Fruit fly (Drosophila melanogaster) whole organism, embryonic: ENCODE data around the gene CG10177.

Source experiments
- Abd-B ChIP-seq: fragments of 200-800 bp; sonication (Bioruptor generic); optimal IDR thresholded peaks from 2 replicates; lab custom pipeline; 2018; ENCODE audit warnings: missing biosample characterization, mild to moderate bottlenecking, missing genetic modification characterization, moderate library complexity
- CG10274 ChIP-seq: fragments of 200-800 bp; sonication (Bioruptor generic); optimal IDR thresholded peaks from 3 replicates; lab custom pipeline; 2017; ENCODE audit warnings: missing biosample characterization, mild to moderate bottlenecking, missing genetic modification characterization
- CG13424 ChIP-seq: fragments of 200-800 bp; sonication (Bioruptor generic); optimal IDR thresholded peaks from 2 replicates; lab custom pipeline; 2019; ENCODE audit warnings: missing biosample characterization, mild to moderate bottlenecking, missing genetic modification characterization, moderate library complexity
- CG14050 ChIP-seq: fragments of 200-800 bp; sonication (Bioruptor generic); IDR thresholded peaks from 3 replicates; pipeline ENCODE4 v1.3.6; 2022; ENCODE audit warnings: missing biosample characterization, missing genetic modification characterization
- CG16813 ChIP-seq: fragments of 200-800 bp; sonication (Bioruptor generic); IDR thresholded peaks from 3 replicates; pipeline ENCODE4 v1.3.6; 2022; ENCODE audit warnings: missing biosample characterization, missing genetic modification characterization; ENCODE audit not compliant: partially characterized antibody
- CG18262 ChIP-seq: fragments of 200-800 bp; optimal IDR thresholded peaks from 3 replicates; lab custom pipeline; 2019; ENCODE audit warnings: missing biosample characterization, mild to moderate bottlenecking, missing genetic modification characterization, moderate library complexity
- CG18619 ChIP-seq: fragments of 200-800 bp; sonication (Bioruptor generic); optimal IDR thresholded peaks from 3 replicates; lab custom pipeline; 2017; ENCODE audit warnings: missing biosample characterization, mild to moderate bottlenecking, missing genetic modification characterization
- CG3065 ChIP-seq: fragments of 200-800 bp; sonication (Bioruptor generic); optimal IDR thresholded peaks from 2 replicates; lab custom pipeline; 2016; ENCODE audit warnings: missing biosample characterization, missing genetic modification characterization
- CG3163 ChIP-seq: fragments of 200-800 bp; sonication (Bioruptor generic); optimal IDR thresholded peaks from 3 replicates; lab custom pipeline; 2016; ENCODE audit warnings: missing biosample characterization, missing genetic modification characterization
- CG4328 ChIP-seq: fragments of 200-800 bp; sonication (Bioruptor generic); optimal IDR thresholded peaks from 3 replicates; lab custom pipeline; 2017; ENCODE audit warnings: missing biosample characterization, missing genetic modification reagents, missing genetic modification characterization
- CG6765 ChIP-seq: fragments of 200-800 bp; sonication (Bioruptor generic); optimal IDR thresholded peaks from 3 replicates; lab custom pipeline; 2017; ENCODE audit warnings: missing biosample characterization, mild to moderate bottlenecking, missing genetic modification characterization
- CG7928 ChIP-seq: fragments of 200-800 bp; sonication (Bioruptor generic); optimal IDR thresholded peaks from 2 replicates; lab custom pipeline; 2017; ENCODE audit warnings: missing biosample characterization, mild to moderate bottlenecking, missing genetic modification characterization
- CG8478 ChIP-seq: fragments of >200 bp; optimal IDR thresholded peaks from 2 replicates; lab custom pipeline; 2018
- Deaf1 ChIP-seq: fragments of 200-800 bp; optimal IDR thresholded peaks from 3 replicates; lab custom pipeline; 2019; ENCODE audit warnings: missing biosample characterization, mild to moderate bottlenecking, missing genetic modification characterization, moderate library complexity
- ERR ChIP-seq: fragments of 200-800 bp; sonication (Bioruptor generic); optimal IDR thresholded peaks from 2 replicates; lab custom pipeline; 2016; ENCODE audit warnings: missing biosample characterization, missing genetic modification characterization
- Ets65A ChIP-seq: fragments of 200-800 bp; sonication (Bioruptor generic); peaks from one replicate; lab custom pipeline; 2016; ENCODE audit warnings: missing biosample characterization, missing genetic modification characterization
- Gug ChIP-seq: fragments of 200-800 bp; sonication (Bioruptor generic); IDR thresholded peaks from 4 replicates; pipeline ENCODE4 v1.3.6; 2022; ENCODE audit warnings: missing biosample characterization, missing genetic modification characterization
- Hmr ChIP-seq: fragments of 200-800 bp; sonication (Bioruptor generic); optimal IDR thresholded peaks from 3 replicates; lab custom pipeline; 2017; ENCODE audit warnings: mild to moderate bottlenecking, missing biosample characterization, missing genetic modification reagents, missing genetic modification characterization
- Hr3 ChIP-seq: fragments of 200-800 bp; sonication (Bioruptor generic); optimal IDR thresholded peaks from 3 replicates; lab custom pipeline; 2016; ENCODE audit warnings: missing biosample characterization, missing genetic modification characterization
- Hsf ChIP-seq: fragments of 200-800 bp; sonication (Bioruptor generic); optimal IDR thresholded peaks from 3 replicates; lab custom pipeline; 2016; ENCODE audit warnings: missing biosample characterization, missing genetic modification characterization
- Jarid2 ChIP-seq: fragments of 200-800 bp; sonication (Bioruptor generic); optimal IDR thresholded peaks from 3 replicates; lab custom pipeline; 2017; ENCODE audit warnings: mild to moderate bottlenecking, missing biosample characterization, missing genetic modification reagents, missing genetic modification characterization
- MBD-R2 ChIP-seq: fragments of 200-800 bp; sonication (Bioruptor generic); IDR thresholded peaks from 2 replicates; pipeline ENCODE4 v1.3.6; 2022; ENCODE audit warnings: missing biosample characterization, missing genetic modification characterization
- Optix ChIP-seq: fragments of 200-800 bp; sonication (Bioruptor generic); IDR thresholded peaks from 3 replicates; pipeline ENCODE4 v1.3.6; 2022; ENCODE audit warnings: missing biosample characterization, missing genetic modification characterization
- Ravus ChIP-seq: fragments of 200-800 bp; sonication (Bioruptor generic); IDR thresholded peaks from 2 replicates; pipeline ENCODE4 v1.3.6; 2022; ENCODE audit warnings: missing biosample characterization, missing genetic modification characterization
- Rfx ChIP-seq: fragments of 200-800 bp; sonication (Bioruptor generic); IDR thresholded peaks from 2 replicates; pipeline ENCODE4 v1.3.6; 2022; ENCODE audit warnings: missing biosample characterization, missing genetic modification characterization
- Scr ChIP-seq: fragments of 200-800 bp; sonication (Bioruptor generic); IDR thresholded peaks from 2 replicates; pipeline ENCODE4 v1.3.6; 2022; ENCODE audit warnings: missing biosample characterization, missing genetic modification characterization; ENCODE audit not compliant: partially characterized antibody
- Sry-δ ChIP-seq: fragments of 200-800 bp; sonication (Bioruptor generic); optimal IDR thresholded peaks from 2 replicates; lab custom pipeline; 2016; ENCODE audit warnings: missing biosample characterization, missing genetic modification characterization
- Taf1 ChIP-seq: fragments of 200-800 bp; sonication (Bioruptor generic); IDR thresholded peaks from 2 replicates; pipeline ENCODE4 v1.3.6; 2022; ENCODE audit warnings: missing biosample characterization, missing genetic modification characterization
- Trl ChIP-seq, 3 experiments: fragments of >200 bp in 2 of 3; fragments of 200-800 bp in 1 of 3; sonication (Bioruptor generic) in 1 of 3; optimal IDR thresholded peaks; 2 replicates in 1 of 3; 3 replicates in 2 of 3; lab custom pipeline; 2016 to 2017; ENCODE audit warnings: missing biosample characterization in 1 of 3, missing genetic modification characterization in 1 of 3
- YL-1 ChIP-seq: fragments of 200-800 bp; sonication (Bioruptor generic); optimal IDR thresholded peaks from 3 replicates; lab custom pipeline; 2017; ENCODE audit warnings: missing biosample characterization, mild to moderate bottlenecking, missing genetic modification characterization
- abd-A ChIP-seq: fragments of 200-800 bp; sonication (Bioruptor generic); optimal IDR thresholded peaks from 3 replicates; lab custom pipeline; 2019; ENCODE audit warnings: missing biosample characterization, mild to moderate bottlenecking, missing genetic modification characterization, moderate library complexity
- br ChIP-seq: fragments of >200 bp; optimal IDR thresholded peaks from 2 replicates; lab custom pipeline; 2017
- cas ChIP-seq: fragments of 200-800 bp; sonication (Bioruptor generic); IDR thresholded peaks from 2 replicates; pipeline ENCODE4 v1.3.6; 2022; ENCODE audit warnings: missing biosample characterization, missing genetic modification characterization
- croc ChIP-seq: fragments of 200-800 bp; sonication (Bioruptor generic); conservative IDR thresholded peaks from 3 replicates; pipeline ENCODE4 v1.3.6; 2022; ENCODE audit warnings: missing biosample characterization, missing genetic modification characterization
- en ChIP-seq: fragments of 200-800 bp; sonication (Bioruptor generic); optimal IDR thresholded peaks from 2 replicates; lab custom pipeline; 2016; ENCODE audit warnings: missing biosample characterization, missing genetic modification characterization
- esg ChIP-seq: fragments of 200-800 bp; sonication (Bioruptor generic); conservative IDR thresholded peaks from 2 replicates; pipeline ENCODE4 v1.3.6; 2022; ENCODE audit warnings: missing biosample characterization, missing genetic modification characterization
- eyg ChIP-seq: fragments of 200-800 bp; sonication (Bioruptor generic); optimal IDR thresholded peaks from 3 replicates; lab custom pipeline; 2016; ENCODE audit warnings: missing biosample characterization, missing genetic modification characterization
- gfzf ChIP-seq: fragments of 200-800 bp; sonication (Bioruptor generic); optimal IDR thresholded peaks from 2 replicates; lab custom pipeline; 2016; ENCODE audit warnings: missing biosample characterization, mild to moderate bottlenecking, missing genetic modification characterization, moderate library complexity
- grau ChIP-seq: fragments of 200-800 bp; optimal IDR thresholded peaks from 3 replicates; lab custom pipeline; 2019; ENCODE audit warnings: missing biosample characterization, mild to moderate bottlenecking, missing genetic modification characterization, moderate library complexity
- jing ChIP-seq: fragments of 200-800 bp; sonication (Bioruptor generic); optimal IDR thresholded peaks from 2 replicates; lab custom pipeline; 2018; ENCODE audit warnings: missing biosample characterization, mild to moderate bottlenecking, missing genetic modification characterization
- kni ChIP-seq: fragments of 200-800 bp; sonication (Bioruptor generic); optimal IDR thresholded peaks from 3 replicates; lab custom pipeline; 2017; ENCODE audit warnings: mild to moderate bottlenecking, missing biosample characterization, missing genetic modification reagents, missing genetic modification characterization
- nau ChIP-seq: fragments of 200-800 bp; sonication (Bioruptor generic); optimal IDR thresholded peaks from 3 replicates; lab custom pipeline; 2017; ENCODE audit warnings: missing biosample characterization, mild to moderate bottlenecking, missing genetic modification characterization, missing genetic modification reagents
- nerfin-2 ChIP-seq: fragments of 200-800 bp; sonication (Bioruptor generic); IDR thresholded peaks from 2 replicates; pipeline ENCODE4 v1.3.6; 2022; ENCODE audit warnings: missing biosample characterization, missing genetic modification characterization; ENCODE audit not compliant: partially characterized antibody
- nmo ChIP-seq: fragments of 200-800 bp; sonication (Bioruptor generic); optimal IDR thresholded peaks from 2 replicates; lab custom pipeline; 2018; ENCODE audit warnings: missing biosample characterization, mild to moderate bottlenecking, missing genetic modification characterization, moderate library complexity
- pros ChIP-seq: fragments of 200-800 bp; sonication (Bioruptor generic); optimal IDR thresholded peaks from 3 replicates; lab custom pipeline; 2019; ENCODE audit warnings: missing biosample characterization, mild to moderate bottlenecking, missing genetic modification characterization, moderate library complexity
- pzg ChIP-seq: fragments of 200-800 bp; sonication (Bioruptor generic); optimal IDR thresholded peaks from 3 replicates; lab custom pipeline; 2018; ENCODE audit warnings: missing biosample characterization, mild to moderate bottlenecking, missing genetic modification characterization, moderate library complexity
- sug ChIP-seq: fragments of 200-800 bp; optimal IDR thresholded peaks from 2 replicates; lab custom pipeline; 2019; ENCODE audit warnings: missing biosample characterization, mild to moderate bottlenecking, missing genetic modification characterization, moderate library complexity
- wek ChIP-seq: fragments of 200-800 bp; sonication (Bioruptor generic); optimal IDR thresholded peaks from 3 replicates; lab custom pipeline; 2018; ENCODE audit warnings: missing biosample characterization, mild to moderate bottlenecking, missing genetic modification characterization, moderate library complexity
- zf30C ChIP-seq: fragments of 200-800 bp; sonication (Bioruptor generic); optimal IDR thresholded peaks from 3 replicates; lab custom pipeline; 2018; ENCODE audit warnings: missing biosample characterization, mild to moderate bottlenecking, missing genetic modification characterization

Gene CG10177

dm6 chr3R:23521483-23521882 is at the start of gene CG10177:
Gene CG10177, minus strand, starts transcription at chr3R:23521583.
- TF ChIP-seq CG18619 (GFP tag; lab: Kevin White, UChicago) (no peak), CG4328 (GFP tag; lab: Kevin White, UChicago) (no peak), CG13424 (no peak), Scr (no peak), esg (GFP tag; lab: Robert Waterston, UW) (no peak), eyg (no peak), Abd-B (GFP tag; lab: Kevin White, UChicago) (no peak), Optix (no peak), kni (GFP tag; lab: Kevin White, UChicago) (no peak)

dm6 chr3R:23569195-23569594 is 47.8 kb upstream of the CG10177 start:
- TF ChIP-seq YL-1: no peak
- TF ChIP-seq Ets65A (GFP tag; lab: Kevin White, UChicago): peak; percentile 84

dm6 chr3R:23557244-23557643 is 35.9 kb upstream of the CG10177 start, which contains the start of gene beat-IV:
Gene beat-IV, plus strand, starts transcription at chr3R:23557412.
- no peak for TF ChIP-seq CG14050 (GFP tag; lab: Robert Waterston, UW)
- TF ChIP-seq CG6765 (GFP tag; lab: Kevin White, UChicago): no peak
- TF ChIP-seq nmo (GFP tag; lab: Kevin White, UChicago): no peak
- TF ChIP-seq jing: no peak
- no peak for TF ChIP-seq en (GFP tag; lab: Kevin White, UChicago)
- no peak for TF ChIP-seq croc (GFP tag; lab: Robert Waterston, UW)
- TF ChIP-seq Gug: no peak
- no peak for TF ChIP-seq CG10274
- no peak for TF ChIP-seq grau (tag; lab: Kevin White, UChicago)
- TF ChIP-seq nerfin-2 (GFP tag; lab: Robert Waterston, UW): no peak
- no peak for TF ChIP-seq zf30C (GFP tag; lab: Kevin White, UChicago)
- TF ChIP-seq CG3163 (GFP tag; lab: Kevin White, UChicago): peak; percentile 8
- peak; percentile 56 for TF ChIP-seq Jarid2 (GFP tag; lab: Kevin White, UChicago)
- TF ChIP-seq cas (GFP tag; lab: Robert Waterston, UW): no peak
- TF ChIP-seq MBD-R2: no peak
- no peak for TF ChIP-seq ERR
- no peak for TF ChIP-seq Rfx
- no peak for TF ChIP-seq sug (tag; lab: Kevin White, UChicago)
- peak; percentile 50 for TF ChIP-seq abd-A (tag; lab: Kevin White, UChicago)
- TF ChIP-seq nau (GFP tag; lab: Kevin White, UChicago): no peak
- no peak for TF ChIP-seq gfzf (GFP tag; lab: Kevin White, UChicago)
- no peak for TF ChIP-seq br (lab: Kevin White, UChicago)
- TF ChIP-seq Hmr: no peak
- TF ChIP-seq CG18262 (tag; lab: Kevin White, UChicago): no peak
- TF ChIP-seq CG7928: no peak
- TF ChIP-seq CG3065 (GFP tag; lab: Kevin White, UChicago): no peak
- no peak for TF ChIP-seq pzg (GFP tag; lab: Kevin White, UChicago)
- TF ChIP-seq Sry-δ: no peak
- TF ChIP-seq Trl (optimal IDR thresholded peaks at IDR 0.05; lab: Kevin White, UChicago): peak; percentile 5 to 12
- TF ChIP-seq Trl (GFP tag; optimal IDR thresholded peaks at IDR 0.05; lab: Kevin White, UChicago): no peak
- TF ChIP-seq wek (GFP tag; lab: Kevin White, UChicago): no peak
- TF ChIP-seq Hr3 (GFP tag; lab: Kevin White, UChicago): no peak
- no peak for TF ChIP-seq CG16813
- TF ChIP-seq pros (GFP tag; lab: Kevin White, UChicago): no peak
- TF ChIP-seq CG8478 (lab: Kevin White, UChicago): no peak
- TF ChIP-seq Ravus (GFP tag; lab: Robert Waterston, UW): no peak
- peak; percentile 94 for TF ChIP-seq Deaf1 (tag; lab: Kevin White, UChicago)
- no peak for TF ChIP-seq Hsf (GFP tag; lab: Kevin White, UChicago)
- no peak for TF ChIP-seq Taf1 (GFP tag; lab: Robert Waterston, UW)
